Worm (Caenorhabditis elegans): Measurements from ENCODE around the gene F28C6.10.

- no peak for TF ChIP-seq tbx-37 (GFP tag; conservative IDR thresholded peaks at IDR 0.05)
- TF ChIP-seq tbx-11 (GFP tag; IDR thresholded peaks at IDR 0.05) = no peak
- no peak for TF ChIP-seq hmbx-1 (tag; optimal IDR thresholded peaks at IDR 0.05)
- TF ChIP-seq hnd-1 (tag; optimal IDR thresholded peaks at IDR 0.05) = no peak
- TF ChIP-seq flt-1 (GFP tag; IDR thresholded peaks at IDR 0.05) = no peak
- no peak for TF ChIP-seq B0310.2 (tag; optimal IDR thresholded peaks at IDR 0.05)
- TF ChIP-seq pes-1 (GFP tag; IDR thresholded peaks at IDR 0.05) = no peak
- no peak for TF ChIP-seq ceh-36 (tag; optimal IDR thresholded peaks at IDR 0.05)
- TF ChIP-seq ama-1 (optimal IDR thresholded peaks at IDR 0.05) = no peak
- no peak for TF ChIP-seq hmg-4 (GFP tag; optimal IDR thresholded peaks at IDR 0.05)
- TF ChIP-seq ceh-13 (GFP tag; optimal IDR thresholded peaks at IDR 0.05) = no peak
Measured at ce11 chrII:8568234-8568969, 39.4 kb upstream of the F28C6.10 start.

Measured in whole organism, early embryonic.